Fruit fly (Drosophila melanogaster): ENCODE measurements around the gene CG18764.

The CG18764 gene

DNA sequence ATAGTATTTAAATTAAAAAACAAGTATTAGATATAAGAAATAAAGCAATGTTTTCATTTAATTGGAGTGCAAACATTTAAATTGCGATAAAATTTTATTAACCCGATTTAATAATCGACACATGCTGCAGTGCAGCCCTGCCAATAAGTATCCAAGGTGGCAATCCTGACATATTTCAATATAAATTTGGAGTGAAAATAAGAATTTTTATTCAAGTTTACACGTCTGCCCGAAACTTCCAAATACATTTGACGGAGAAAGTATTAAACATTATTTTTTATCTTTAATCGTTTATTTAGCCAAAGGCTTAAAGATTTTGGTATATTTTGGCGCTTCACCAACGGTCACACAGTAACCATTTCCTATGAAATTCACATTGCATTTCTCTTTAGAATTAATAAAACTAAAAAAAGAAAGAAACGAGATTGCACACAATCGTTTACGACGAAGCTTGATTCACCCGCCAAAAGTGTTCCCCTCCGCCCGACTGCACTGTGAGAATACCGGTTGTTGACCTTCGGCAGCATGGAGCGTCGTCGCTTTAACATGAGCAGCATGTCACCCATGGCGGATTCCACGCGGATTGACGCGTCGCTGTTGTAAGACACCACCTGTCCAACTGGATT lies 1.8 kb downstream of the CG18764 start, which contains the start of gene CG14712 (continued):
- TF ChIP-seq amos (GFP tag; IDR thresholded peaks at IDR 0.05; ENCODE audit: partially characterized antibody) (peak; percentile 56; the same call in 1 of the 2 replicates), maf-S (GFP tag; optimal IDR thresholded peaks at IDR 0.05) (no peak), D19B (GFP tag; optimal IDR thresholded peaks at IDR 0.05) (no peak), tap (tag; optimal IDR thresholded peaks at IDR 0.05) (no peak), Bdp1 (GFP tag; optimal IDR thresholded peaks at IDR 0.05) (no peak), CG10274 (GFP tag; optimal IDR thresholded peaks at IDR 0.05) (no peak), CG17912 (GFP tag; optimal IDR thresholded peaks at IDR 0.05) (no peak), Poxn (GFP tag; IDR thresholded peaks at IDR 0.05) (no peak), ac (GFP tag; optimal IDR thresholded peaks at IDR 0.05) (no peak), Blimp-1 (GFP tag; optimal IDR thresholded peaks at IDR 0.05) (no peak), CG6765 (GFP tag; optimal IDR thresholded peaks at IDR 0.05) (no peak), fd102C (GFP tag; optimal IDR thresholded peaks at IDR 0.05) (no peak), dmrt99B (tag; optimal IDR thresholded peaks at IDR 0.05) (no peak), ara (GFP tag; IDR thresholded peaks at IDR 0.05) (no peak), CG8765 (GFP tag; IDR thresholded peaks at IDR 0.05) (no peak), sna (GFP tag; IDR thresholded peaks at IDR 0.05; ENCODE audit: partially characterized antibody) (peak; percentile 67), CG17361 (GFP tag; IDR thresholded peaks at IDR 0.05) (no peak), Med (GFP tag) (peak; percentile 79), CG9932 (GFP tag; IDR thresholded peaks at IDR 0.05) (no peak; the same call in 1 of the 2 replicates), CG14050 (GFP tag; IDR thresholded peaks at IDR 0.05) (no peak), chn (GFP tag; optimal IDR thresholded peaks at IDR 0.05) (no peak), CG6175 (GFP tag; IDR thresholded peaks at IDR 0.05) (no peak), CG2712 (tag; optimal IDR thresholded peaks at IDR 0.05) (peak; percentile 68), CG9215 (GFP tag; IDR thresholded peaks at IDR 0.05) (no peak), chm (GFP tag; IDR thresholded peaks at IDR 0.05) (no peak), ab (GFP tag; optimal IDR thresholded peaks at IDR 0.05) (no peak), CG17385 (GFP tag; optimal IDR thresholded peaks at IDR 0.05) (no peak), CG6654 (GFP tag; optimal IDR thresholded peaks at IDR 0.05) (no peak), schlank (tag; optimal IDR thresholded peaks at IDR 0.05) (no peak), CG32532 (GFP tag; IDR thresholded peaks at IDR 0.05) (no peak), pb (GFP tag; optimal IDR thresholded peaks at IDR 0.05) (no peak), CG8924 (tag; optimal IDR thresholded peaks at IDR 0.05) (no peak), CG10979 (tag; optimal IDR thresholded peaks at IDR 0.05) (no peak), z (GFP tag; IDR thresholded peaks at IDR 0.05) (no peak), Ets65A (GFP tag) (no peak), CG12659 (GFP tag; optimal IDR thresholded peaks at IDR 0.05) (peak; percentile 82), zen2 (GFP tag; IDR thresholded peaks at IDR 0.05; ENCODE audit: partially characterized antibody) (no peak), Nf-YB (GFP tag; optimal IDR thresholded peaks at IDR 0.05) (no peak), CG14860 (GFP tag; IDR thresholded peaks at IDR 0.05; ENCODE audit: partially characterized antibody) (peak; percentile 50; the same call in 2 of the 3 replicates), Xbp1 (GFP tag; optimal IDR thresholded peaks at IDR 0.05) (peak; percentile 45), CG13123 (GFP tag; optimal IDR thresholded peaks at IDR 0.05) (no peak), CG3407 (GFP tag; optimal IDR thresholded peaks at IDR 0.05) (no peak), Oaz (GFP tag; IDR thresholded peaks at IDR 0.05) (no peak), Dp (GFP tag; optimal IDR thresholded peaks at IDR 0.05) (peak; percentile 97), Max (GFP tag; optimal IDR thresholded peaks at IDR 0.05) (peak; percentile 49), CG15073 (GFP tag; optimal IDR thresholded peaks at IDR 0.05) (no peak), Nf-YA (GFP tag; IDR thresholded peaks at IDR 0.05) (no peak), crc (GFP tag; optimal IDR thresholded peaks at IDR 0.05) (no peak), CG10543 (GFP tag; optimal IDR thresholded peaks at IDR 0.05) (peak; percentile 10), Elba2 (GFP tag; optimal IDR thresholded peaks at IDR 0.05) (no peak), Lhr (GFP tag; optimal IDR thresholded peaks at IDR 0.05) (peak; percentile 56)
